Fruit fly (Drosophila melanogaster) whole organism, wandering third instar larva: ENCODE data around the gene Rbcn-3A.

Experiments used
- Myc ChIP-seq: fragments of >200 bp; optimal IDR thresholded peaks from 2 replicates; lab custom pipeline; 2017
- OdsH ChIP-seq: fragments of 200-800 bp; sonication (Bioruptor generic); optimal IDR thresholded peaks from 2 replicates; lab custom pipeline; 2016; ENCODE audit warnings: missing biosample characterization, mild to moderate bottlenecking, missing genetic modification characterization
- Rel ChIP-seq, 2 experiments: fragments of 200-800 bp; sonication (Bioruptor generic) in 1 of 2; optimal IDR thresholded peaks; 2 replicates in 1 of 2; 3 replicates in 1 of 2; lab custom pipeline; 2016 to 2019; ENCODE audit warnings: mild to moderate bottlenecking in 2 of 2, missing biosample characterization in 2 of 2, missing genetic modification characterization in 2 of 2, moderate library complexity in 1 of 2
- Vsx2 ChIP-seq: fragments of 200-300, 225-300 bp; sonication (Bioruptor generic); optimal IDR thresholded peaks from 2 replicates; lab custom pipeline; 2018; ENCODE audit warnings: missing biosample characterization, missing genetic modification characterization; ENCODE audit not compliant: partially characterized antibody
- ey ChIP-seq: fragments of 200-800 bp; sonication (Bioruptor generic); optimal IDR thresholded peaks from 2 replicates; lab custom pipeline; 2016; ENCODE audit warnings: missing biosample characterization, missing genetic modification characterization
- pan ChIP-seq: fragments of >200 bp; optimal IDR thresholded peaks from 2 replicates; lab custom pipeline; 2017
- psq ChIP-seq: fragments of 200-800 bp; sonication (Bioruptor generic); optimal IDR thresholded peaks from 3 replicates; lab custom pipeline; 2017; ENCODE audit warnings: missing biosample characterization, mild to moderate bottlenecking, missing genetic modification characterization, moderate library complexity
- rgr ChIP-seq: fragments of 200-800 bp; sonication (Bioruptor generic); optimal IDR thresholded peaks from 3 replicates; lab custom pipeline; 2016; ENCODE audit warnings: missing biosample characterization, mild to moderate bottlenecking, missing genetic modification characterization
- usp ChIP-seq: fragments of >200 bp; optimal IDR thresholded peaks from 2 replicates; lab custom pipeline; 2017; ENCODE audit warnings: missing biosample characterization, missing genetic modification characterization

- TF ChIP-seq psq (GFP tag; lab: Kevin White, UChicago) = no peak
- TF ChIP-seq pan (lab: Kevin White, UChicago) = no peak
- no peak for TF ChIP-seq Myc
- no peak for TF ChIP-seq OdsH (GFP tag; lab: Kevin White, UChicago)
- no peak for TF ChIP-seq usp (GFP tag; lab: Kevin White, UChicago)
- TF ChIP-seq rgr = no peak
- TF ChIP-seq Rel (GFP tag; optimal IDR thresholded peaks at IDR 0.05; lab: Kevin White, UChicago) = no peak
- no peak for TF ChIP-seq Rel (tag; optimal IDR thresholded peaks at IDR 0.05; lab: Kevin White, UChicago)
- no peak for TF ChIP-seq Vsx2 (GFP tag; lab: Kevin White, UChicago)
- no peak for TF ChIP-seq ey (GFP tag; lab: Kevin White, UChicago)
Observed at dm6 chrX:6303675-6304074, 48.4 kb upstream of the Rbcn-3A start, which contains the start of gene CG3823.
